Fruit fly (Drosophila melanogaster) whole organism, embryonic: ENCODE results near the gene mask.

Experiments
- BtbVII ChIP-seq: fragments of 200-800 bp; sonication (Bioruptor generic); optimal IDR thresholded peaks from 3 replicates; lab custom pipeline; 2017; ENCODE audit warnings: missing biosample characterization, mild to moderate bottlenecking, missing genetic modification characterization
- CG11398 ChIP-seq: fragments of 200-800 bp; sonication (Bioruptor generic); optimal IDR thresholded peaks from 2 replicates; lab custom pipeline; 2016; ENCODE audit warnings: missing biosample characterization, missing genetic modification characterization
- CG12769 ChIP-seq: fragments of 200-800 bp; sonication (Bioruptor generic); optimal IDR thresholded peaks from 2 replicates; lab custom pipeline; 2019; ENCODE audit warnings: missing biosample characterization, mild to moderate bottlenecking, missing genetic modification characterization, moderate library complexity
- CG14667 ChIP-seq: fragments of 200-800 bp; sonication (Bioruptor generic); IDR thresholded peaks from 2 replicates; pipeline ENCODE4 v1.3.6; 2022; ENCODE audit warnings: missing biosample characterization, missing genetic modification characterization
- CG1529 ChIP-seq: fragments of 200-800 bp; sonication (Bioruptor generic); optimal IDR thresholded peaks from 3 replicates; lab custom pipeline; 2018; ENCODE audit warnings: missing biosample characterization, missing genetic modification characterization
- CG15479 ChIP-seq: fragments of 200-800 bp; sonication (Bioruptor generic); optimal IDR thresholded peaks from 3 replicates; lab custom pipeline; 2019; ENCODE audit warnings: missing biosample characterization, mild to moderate bottlenecking, missing genetic modification characterization, moderate library complexity
- CG18599 ChIP-seq: fragments of 200-800 bp; sonication (Bioruptor generic); optimal IDR thresholded peaks from 3 replicates; lab custom pipeline; 2017; ENCODE audit warnings: missing biosample characterization, missing genetic modification characterization, mild to moderate bottlenecking, moderate library complexity, missing genetic modification reagents
- CG31441 ChIP-seq: fragments of 200-800 bp; sonication (Bioruptor generic); IDR thresholded peaks from 2 replicates; pipeline ENCODE4 v1.3.6; 2022; ENCODE audit warnings: missing biosample characterization, missing genetic modification characterization
- Dek ChIP-seq: fragments of 200-800 bp; sonication (Bioruptor generic); optimal IDR thresholded peaks from 3 replicates; lab custom pipeline; 2019; ENCODE audit warnings: missing biosample characterization, mild to moderate bottlenecking, missing genetic modification characterization, moderate library complexity
- E2f2 ChIP-seq: fragments of 200-800 bp; sonication (Bioruptor generic); IDR thresholded peaks from 2 replicates; pipeline ENCODE4 v1.3.6; 2022; ENCODE audit warnings: missing biosample characterization, missing genetic modification characterization
- Elba2 ChIP-seq: fragments of 200-800 bp; sonication (Bioruptor generic); optimal IDR thresholded peaks from 3 replicates; lab custom pipeline; 2016; ENCODE audit warnings: missing biosample characterization, missing genetic modification characterization
- GATAe ChIP-seq: fragments of 200-800 bp; sonication (Bioruptor generic); conservative IDR thresholded peaks from 2 replicates; pipeline ENCODE4 v1.3.6; 2022; ENCODE audit warnings: missing biosample characterization, missing genetic modification characterization
- HHEX ChIP-seq: fragments of 200-800 bp; sonication (Bioruptor generic); optimal IDR thresholded peaks from 3 replicates; lab custom pipeline; 2017; ENCODE audit warnings: missing biosample characterization, mild to moderate bottlenecking, missing genetic modification characterization, missing genetic modification reagents
- HLH3B ChIP-seq: fragments of 200-800 bp; sonication (Bioruptor generic); IDR thresholded peaks from 2 replicates; pipeline ENCODE4 v1.3.6; 2022; ENCODE audit warnings: missing biosample characterization, missing genetic modification characterization
- MBD-R2 ChIP-seq: fragments of 200-800 bp; sonication (Bioruptor generic); IDR thresholded peaks from 2 replicates; pipeline ENCODE4 v1.3.6; 2022; ENCODE audit warnings: missing biosample characterization, missing genetic modification characterization
- MTF-1 ChIP-seq: fragments of 200-800 bp; sonication (Bioruptor generic); optimal IDR thresholded peaks from 2 replicates; lab custom pipeline; 2018; ENCODE audit warnings: missing biosample characterization, mild to moderate bottlenecking, missing genetic modification characterization, borderline replicate concordance
- NC2β ChIP-seq: fragments of 200-800 bp; sonication (Bioruptor generic); optimal IDR thresholded peaks from 2 replicates; lab custom pipeline; 2016; ENCODE audit warnings: missing biosample characterization, missing genetic modification characterization
- Oaz ChIP-seq: fragments of 200-800 bp; sonication (Bioruptor generic); IDR thresholded peaks from 2 replicates; pipeline ENCODE4 v1.3.6; 2022; ENCODE audit warnings: missing biosample characterization, missing genetic modification characterization
- Pdp1 ChIP-seq, 2 experiments: fragments of 200-800 bp; sonication (Bioruptor generic); optimal IDR thresholded peaks; 3 replicates each; lab custom pipeline; 2016; ENCODE audit warnings: missing biosample characterization in 2 of 2, missing genetic modification characterization in 2 of 2, mild to moderate bottlenecking in 1 of 2, moderate library complexity in 1 of 2
- Scr ChIP-seq: fragments of 200-800 bp; sonication (Bioruptor generic); IDR thresholded peaks from 2 replicates; pipeline ENCODE4 v1.3.6; 2022; ENCODE audit warnings: missing biosample characterization, missing genetic modification characterization; ENCODE audit not compliant: partially characterized antibody
- Spps ChIP-seq: fragments of 200-800 bp; sonication (Bioruptor generic); optimal IDR thresholded peaks from 2 replicates; lab custom pipeline; 2018; ENCODE audit warnings: missing biosample characterization, mild to moderate bottlenecking, missing genetic modification characterization
- Trl ChIP-seq, 3 experiments: fragments of >200 bp in 2 of 3; fragments of 200-800 bp in 1 of 3; sonication (Bioruptor generic) in 1 of 3; optimal IDR thresholded peaks; 2 replicates in 1 of 3; 3 replicates in 2 of 3; lab custom pipeline; 2016 to 2017; ENCODE audit warnings: missing biosample characterization in 1 of 3, missing genetic modification characterization in 1 of 3
- amos ChIP-seq: fragments of 200-800 bp; sonication (Bioruptor generic); IDR thresholded peaks from 2 replicates; pipeline ENCODE4 v1.3.6; 2022; ENCODE audit warnings: missing biosample characterization, missing genetic modification characterization; ENCODE audit not compliant: partially characterized antibody
- ara ChIP-seq: fragments of 200-800 bp; sonication (Bioruptor generic); IDR thresholded peaks from 2 replicates; pipeline ENCODE4 v1.3.6; 2022; ENCODE audit warnings: missing biosample characterization, missing genetic modification characterization
- chinmo ChIP-seq: fragments of 200-800 bp; sonication (Bioruptor generic); IDR thresholded peaks from 4 replicates; pipeline ENCODE4 v1.3.6; 2022; ENCODE audit warnings: missing biosample characterization, missing genetic modification characterization; ENCODE audit not compliant: partially characterized antibody
- exex ChIP-seq: fragments of 200-800 bp; sonication (Bioruptor generic); optimal IDR thresholded peaks from 4 replicates; lab custom pipeline; 2018; ENCODE audit warnings: missing biosample characterization, mild to moderate bottlenecking, missing genetic modification characterization, moderate library complexity
- gt ChIP-seq: fragments of 200-800 bp; sonication (Bioruptor generic); IDR thresholded peaks from 2 replicates; pipeline ENCODE4 v1.3.6; 2022; ENCODE audit warnings: missing biosample characterization, missing genetic modification characterization
- lab ChIP-seq: fragments of 200-800 bp; sonication (Bioruptor generic); optimal IDR thresholded peaks from 3 replicates; lab custom pipeline; 2017; ENCODE audit warnings: missing biosample characterization, missing genetic modification characterization, mild to moderate bottlenecking, moderate library complexity, missing genetic modification reagents
- mirr ChIP-seq: fragments of 200-800 bp; sonication (Bioruptor generic); optimal IDR thresholded peaks from 3 replicates; lab custom pipeline; 2018; ENCODE audit warnings: missing biosample characterization, mild to moderate bottlenecking, missing genetic modification characterization
- nom ChIP-seq: fragments of 200-800 bp; sonication (Bioruptor generic); optimal IDR thresholded peaks from 2 replicates; lab custom pipeline; 2017; ENCODE audit warnings: missing biosample characterization, missing genetic modification characterization, mild to moderate bottlenecking, moderate library complexity, missing genetic modification reagents
- run ChIP-seq: fragments of 200-800 bp; sonication (Bioruptor generic); optimal IDR thresholded peaks from 3 replicates; lab custom pipeline; 2018; ENCODE audit warnings: missing biosample characterization, mild to moderate bottlenecking, missing genetic modification characterization
- slbo ChIP-seq: fragments of 200-800 bp; sonication (Bioruptor generic); IDR thresholded peaks from 2 replicates; pipeline ENCODE4 v1.3.6; 2022; ENCODE audit warnings: missing biosample characterization, missing genetic modification characterization
- sug ChIP-seq: fragments of 200-800 bp; optimal IDR thresholded peaks from 2 replicates; lab custom pipeline; 2019; ENCODE audit warnings: missing biosample characterization, mild to moderate bottlenecking, missing genetic modification characterization, moderate library complexity
- twi ChIP-seq: fragments of 200-800 bp; optimal IDR thresholded peaks from 2 replicates; lab custom pipeline; 2019; ENCODE audit warnings: missing biosample characterization, mild to moderate bottlenecking, missing genetic modification characterization, moderate library complexity
- vnd ChIP-seq: fragments of 200-800 bp; sonication (Bioruptor generic); IDR thresholded peaks from 3 replicates; pipeline ENCODE4 v1.3.6; 2022; ENCODE audit warnings: missing biosample characterization, missing genetic modification characterization; ENCODE audit not compliant: partially characterized antibody

Gene mask

dm6 chr3R:24295556-24296465 is 65.4 kb downstream of the mask start (continued):
- peak; percentile 72 for TF ChIP-seq CG31441 (GFP tag; lab: Robert Waterston, UW)
- no peak for TF ChIP-seq Scr (GFP tag; lab: Robert Waterston, UW)
- TF ChIP-seq nom = peak; percentile 91
- TF ChIP-seq MBD-R2 = peak; percentile 61; the same call in 1 of the 2 replicates
- peak; percentile 32 for TF ChIP-seq Spps (tag; lab: Kevin White, UChicago)
- TF ChIP-seq gt (GFP tag; lab: Robert Waterston, UW) = no peak
- no peak for TF ChIP-seq amos
- peak; percentile 60 to 66 for TF ChIP-seq Trl (optimal IDR thresholded peaks at IDR 0.05; lab: Kevin White, UChicago)
- TF ChIP-seq Trl (GFP tag; optimal IDR thresholded peaks at IDR 0.05; lab: Kevin White, UChicago) = peak; percentile 62
- TF ChIP-seq CG14667 (GFP tag; lab: Robert Waterston, UW) = peak; percentile 69
- no peak for TF ChIP-seq HHEX
- TF ChIP-seq Elba2 = no peak
- peak; percentile 76 for TF ChIP-seq HLH3B
- TF ChIP-seq run (tag; lab: Kevin White, UChicago) = peak; percentile 18
- peak; percentile 61 for TF ChIP-seq E2f2 (GFP tag; lab: Robert Waterston, UW)
- peak; percentile 82 for TF ChIP-seq CG18599 (GFP tag; lab: Kevin White, UChicago)
- peak; percentile 37; the same call in 1 of the 2 replicates for TF ChIP-seq Oaz

dm6 chr3R:24296913-24297312 is 66.6 kb downstream of the mask start:
- TF ChIP-seq lab (peak; percentile 5), CG12769 (tag; lab: Kevin White, UChicago) (peak; percentile 24), sug (peak; percentile 48), CG11398 (GFP tag; lab: Kevin White, UChicago) (no peak), GATAe (GFP tag; lab: Robert Waterston, UW) (peak; percentile 72), CG1529 (GFP tag; lab: Kevin White, UChicago) (no peak), mirr (GFP tag; lab: Kevin White, UChicago) (peak; percentile 30), ara (GFP tag; lab: Robert Waterston, UW) (no peak), Dek (tag; lab: Kevin White, UChicago) (no peak), CG15479 (GFP tag; lab: Kevin White, UChicago) (peak; percentile 65), NC2β (GFP tag; lab: Kevin White, UChicago) (no peak), chinmo (0 out of 4 replicates have a peak, but pooled peaks have one; percentile 45), slbo (GFP tag; lab: Robert Waterston, UW) (0 out of 2 replicates have a peak, but pooled peaks have one; percentile 21), exex (tag; lab: Kevin White, UChicago) (peak; percentile 55), vnd (GFP tag; lab: Robert Waterston, UW) (peak; percentile 45; the same call in 1 of the 3 replicates), BtbVII (GFP tag; lab: Kevin White, UChicago) (no peak), MTF-1 (GFP tag; lab: Kevin White, UChicago) (no peak), Pdp1 (GFP tag; optimal IDR thresholded peaks at IDR 0.05; lab: Kevin White, UChicago) (peak in 1 of 2 experiments; percentile 33), twi (tag; lab: Kevin White, UChicago) (no peak)
